Worm (Caenorhabditis elegans): ENCODE results near the gene zyg-12.

ce11 chrII:4985961-4986503 lies 36.3 kb downstream of the zyg-12 start:
- TF ChIP-seq F13H6.1 (tag; optimal IDR thresholded peaks at IDR 0.05): no peak
- TF ChIP-seq nhr-237 (tag; optimal IDR thresholded peaks at IDR 0.05): no peak
- TF ChIP-seq ZK546.5 (tag; optimal IDR thresholded peaks at IDR 0.05): no peak
- TF ChIP-seq lin-39 (tag; optimal IDR thresholded peaks at IDR 0.05): no peak
- TF ChIP-seq unc-62 (GFP tag; optimal IDR thresholded peaks at IDR 0.05): no peak
- TF ChIP-seq nhr-6 (tag; optimal IDR thresholded peaks at IDR 0.05): no peak
- TF ChIP-seq ztf-4 (tag; optimal IDR thresholded peaks at IDR 0.05): no peak
- no peak for TF ChIP-seq nhr-11 (tag; optimal IDR thresholded peaks at IDR 0.05)
- TF ChIP-seq nhr-77 (tag; optimal IDR thresholded peaks at IDR 0.05): no peak
- no peak for TF ChIP-seq unc-39 (tag; optimal IDR thresholded peaks at IDR 0.05)
- TF ChIP-seq nhr-10 (tag; optimal IDR thresholded peaks at IDR 0.05): no peak
- no peak for TF ChIP-seq nhr-12 (tag; optimal IDR thresholded peaks at IDR 0.05)
